Fruit fly (Drosophila melanogaster): ENCODE results near the gene Bin1.

DNA sequence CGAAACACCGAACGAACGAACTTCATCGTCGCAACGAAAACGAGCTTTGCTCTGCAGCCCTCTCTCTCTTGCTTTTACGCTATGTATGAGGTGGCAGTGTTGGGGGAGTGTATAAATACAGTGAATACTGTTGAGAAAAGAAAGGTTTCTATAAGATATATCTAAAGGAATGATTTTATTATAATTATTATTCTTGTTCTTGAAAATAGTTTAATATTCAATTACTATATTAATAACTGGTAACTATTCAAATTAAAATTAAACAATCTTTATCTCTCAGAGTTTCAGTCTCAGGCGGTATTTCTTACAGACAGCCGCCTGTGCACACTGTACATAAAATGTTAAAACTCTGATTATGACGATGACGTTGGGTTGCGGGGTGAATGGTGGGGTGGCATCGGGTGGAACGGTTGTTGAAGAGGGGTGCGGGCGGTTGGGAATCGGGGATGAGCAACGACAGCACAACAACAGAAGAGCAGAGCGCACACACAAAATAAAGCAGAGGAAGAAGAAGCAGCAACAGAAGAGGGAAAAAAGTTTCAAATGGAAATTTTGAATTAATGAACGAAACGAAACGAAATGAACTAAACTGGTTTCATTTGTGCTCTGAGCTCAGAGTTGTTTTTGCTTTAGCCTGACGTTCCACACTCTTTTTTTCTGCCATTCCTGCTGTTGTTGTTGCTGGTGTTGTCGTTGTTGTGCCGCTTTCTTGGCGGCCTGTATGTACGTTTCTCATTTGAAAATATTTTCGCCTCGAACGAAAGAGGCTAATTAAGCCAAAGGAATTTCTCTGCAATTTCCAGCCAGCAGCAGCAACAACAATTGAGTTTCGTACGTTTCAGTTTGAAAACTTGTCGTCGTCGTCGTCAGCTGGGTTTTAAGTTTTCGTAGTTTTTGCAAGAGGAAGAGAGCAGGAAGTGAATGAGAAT lies 47.6 kb upstream of the Bin1 start:
- no peak for TF ChIP-seq Vsx2 (GFP tag; optimal IDR thresholded peaks at IDR 0.05; ENCODE audit: partially characterized antibody)
- TF ChIP-seq h (GFP tag; optimal IDR thresholded peaks at IDR 0.05), result peak; percentile 92
- no peak for TF ChIP-seq usp (GFP tag; optimal IDR thresholded peaks at IDR 0.05)
- TF ChIP-seq fru (GFP tag; optimal IDR thresholded peaks at IDR 0.05), result peak; percentile 93
- TF ChIP-seq pan (optimal IDR thresholded peaks at IDR 0.05), result no peak
- TF ChIP-seq jim (GFP tag; optimal IDR thresholded peaks at IDR 0.05), result peak; percentile 68
- TF ChIP-seq OdsH (GFP tag; optimal IDR thresholded peaks at IDR 0.05), result peak; percentile 98
- TF ChIP-seq Sp1 (GFP tag; optimal IDR thresholded peaks at IDR 0.05), result peak; percentile 99
- TF ChIP-seq dsf (GFP tag; optimal IDR thresholded peaks at IDR 0.05; ENCODE audit: borderline replicate concordance), result peak; percentile 80
- peak; percentile 83 for TF ChIP-seq Dfd (GFP tag; optimal IDR thresholded peaks at IDR 0.05)
- peak; percentile 60 for TF ChIP-seq Mio (GFP tag; optimal IDR thresholded peaks at IDR 0.05)

All from whole organism, wandering third instar larva.